Worm (Caenorhabditis elegans): ENCODE data around the gene H35B03.1.

- TF ChIP-seq B0019.2 (GFP tag; conservative IDR thresholded peaks at IDR 0.05) (no peak), Y79H2A.3 (GFP tag; conservative IDR thresholded peaks at IDR 0.05) (no peak), madf-8 (GFP tag; conservative IDR thresholded peaks at IDR 0.05) (no peak), lin-54 (GFP tag; optimal IDR thresholded peaks at IDR 0.05) (no peak), rpc-1 (optimal IDR thresholded peaks at IDR 0.05) (no peak), rpc-1 (tag; optimal IDR thresholded peaks at IDR 0.05) (no peak), chd-7 (tag; optimal IDR thresholded peaks at IDR 0.05) (no peak), unc-62 (GFP tag; optimal IDR thresholded peaks at IDR 0.05) (no peak), K12H6.12 (tag; optimal IDR thresholded peaks at IDR 0.05) (no peak), T26A5.8 (tag; optimal IDR thresholded peaks at IDR 0.05) (no peak), Y95B8A.8 (GFP tag; IDR thresholded peaks at IDR 0.05) (no peak)
Observed at ce11 chrIV:5751997-5752396, 26.6 kb downstream of the H35B03.1 start.

Measured in whole organism, young adult.